Worm (Caenorhabditis elegans): ENCODE data around the gene gst-26.

DNA sequence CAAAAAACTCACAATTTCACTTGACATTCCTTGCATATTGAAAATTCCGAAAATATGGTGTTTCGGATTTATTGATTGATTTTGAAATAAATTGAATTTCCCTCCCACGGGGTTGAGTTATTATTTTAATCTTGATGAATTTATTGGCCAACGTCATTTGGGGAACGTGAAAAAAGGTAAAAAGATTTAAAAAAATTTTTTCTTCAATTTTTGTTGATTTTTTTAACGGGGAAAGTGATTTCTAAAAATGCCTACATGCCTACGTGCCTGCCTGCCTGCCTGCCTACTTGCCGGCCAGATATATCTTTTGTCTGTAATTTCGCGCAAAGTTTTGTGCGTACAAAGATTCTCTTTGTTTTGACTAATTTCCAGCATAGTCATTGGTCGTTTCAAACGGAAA, 30.0 kb downstream of the gst-26 start, which contains the start of gene Y53F4B.24:
- TF ChIP-seq elt-3 (tag; optimal IDR thresholded peaks at IDR 0.05): no peak
- no peak for TF ChIP-seq ztf-11 (tag; optimal IDR thresholded peaks at IDR 0.05)
- TF ChIP-seq blmp-1 (tag; optimal IDR thresholded peaks at IDR 0.05; ENCODE audit: insufficient read depth): no peak
- no peak for TF ChIP-seq nhr-237 (tag; optimal IDR thresholded peaks at IDR 0.05)
- no peak for TF ChIP-seq unc-62 (GFP tag; optimal IDR thresholded peaks at IDR 0.05)
- no peak for TF ChIP-seq zag-1 (tag; optimal IDR thresholded peaks at IDR 0.05)
- TF ChIP-seq nhr-77 (tag; optimal IDR thresholded peaks at IDR 0.05): no peak
- TF ChIP-seq mdl-1 (tag; optimal IDR thresholded peaks at IDR 0.05): no peak
- TF ChIP-seq alr-1 (tag; optimal IDR thresholded peaks at IDR 0.05): no peak
- no peak for TF ChIP-seq aly-2 (tag; optimal IDR thresholded peaks at IDR 0.05)
- no peak for TF ChIP-seq ama-1 (optimal IDR thresholded peaks at IDR 0.05)
